5 worm cellular contexts compared by ENCODE assay signal in the genomic region with DNA sequence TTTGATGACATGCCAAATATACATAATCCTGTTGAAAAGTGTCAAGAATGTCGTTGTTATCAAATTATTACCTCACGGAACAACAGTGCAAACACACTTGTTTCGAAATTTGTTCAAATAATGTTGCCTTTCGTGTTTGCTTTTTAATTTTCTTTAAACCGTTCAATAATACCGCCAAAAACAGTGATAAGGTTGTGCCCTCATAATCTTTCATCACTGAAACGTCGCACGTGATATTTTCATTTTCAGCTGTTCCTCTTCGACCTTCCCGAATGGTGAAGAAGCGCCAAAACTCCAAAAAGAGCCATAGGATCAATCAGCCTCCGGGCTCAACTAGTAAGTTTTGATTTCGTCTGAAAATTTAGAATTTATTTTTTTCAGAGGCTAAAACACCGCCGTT.
TF ChIP-seq lines count a peak whose summit lies in the region.

inft-2 (plus strand) TSS at position 248 of the 400 bp plus-strand sequence.

TF ChIP-seq in whole organism, L1 larva, 84 proteins besides CTCF, POLR2A, EP300 and RAD21:
- no peak for TF ChIP-seq nhr-11 (tag; optimal IDR thresholded peaks at IDR 0.05; lab: Kevin White, UChicago)
- no peak for TF ChIP-seq mep-1 (tag; optimal IDR thresholded peaks at IDR 0.05; lab: Kevin White, UChicago)
- no peak for TF ChIP-seq efl-3 (GFP tag; optimal IDR thresholded peaks at IDR 0.05; lab: Kevin White, UChicago)
- TF ChIP-seq elt-2 (tag; optimal IDR thresholded peaks at IDR 0.05; lab: Kevin White, UChicago): peak; percentile 25
- TF ChIP-seq efl-1 (optimal IDR thresholded peaks at IDR 0.05; lab: Kevin White, UChicago): no peak
- peak in 1 of 2 experiments; percentile 52 for TF ChIP-seq efl-1 (GFP tag; optimal IDR thresholded peaks at IDR 0.05 in 1 of 2; lab: Kevin White, UChicago)

TF ChIP-seq in whole organism, L2 larva, 48 proteins besides CTCF, POLR2A, EP300 and RAD21:
- TF ChIP-seq fos-1 (tag; optimal IDR thresholded peaks at IDR 0.05; lab: Kevin White, UChicago) (peak; percentile 27), mab-5 (tag; optimal IDR thresholded peaks at IDR 0.05; lab: Kevin White, UChicago) (no peak), lin-39 (tag; optimal IDR thresholded peaks at IDR 0.05; lab: Kevin White, UChicago) (no peak)

TF ChIP-seq in whole organism, L3 larva, 47 proteins besides CTCF, POLR2A, EP300 and RAD21:
- TF ChIP-seq elt-3 (tag; optimal IDR thresholded peaks at IDR 0.05; lab: Kevin White, UChicago): no peak
- TF ChIP-seq ZK546.5 (tag; optimal IDR thresholded peaks at IDR 0.05; lab: Kevin White, UChicago): no peak
- TF ChIP-seq egl-27 (tag; optimal IDR thresholded peaks at IDR 0.05; lab: Kevin White, UChicago): no peak
- TF ChIP-seq pqm-1 (tag; optimal IDR thresholded peaks at IDR 0.05; lab: Kevin White, UChicago): peak; percentile 27
- TF ChIP-seq pha-4 (tag; optimal IDR thresholded peaks at IDR 0.05; lab: Kevin White, UChicago): peak; percentile 12
- no peak for TF ChIP-seq unc-39 (tag; optimal IDR thresholded peaks at IDR 0.05; lab: Kevin White, UChicago)
- TF ChIP-seq elt-2 (tag; optimal IDR thresholded peaks at IDR 0.05; lab: Kevin White, UChicago): peak; percentile 61
- TF ChIP-seq jun-1 (tag; optimal IDR thresholded peaks at IDR 0.05; lab: Kevin White, UChicago): no peak

TF ChIP-seq in whole organism, L4 larva, 104 proteins besides CTCF, POLR2A, EP300 and RAD21:
- TF ChIP-seq ZK337.2 (GFP tag; IDR thresholded peaks at IDR 0.05; lab: Robert Waterston, UW) (no peak), aha-1 (tag; lab: Kevin White, UChicago) (no peak), nhr-28 (tag; optimal IDR thresholded peaks at IDR 0.05; lab: Kevin White, UChicago) (peak; percentile 35), dmd-6 (GFP tag; IDR thresholded peaks at IDR 0.05; lab: Robert Waterston, UW) (peak; percentile 46), pqm-1 (tag; optimal IDR thresholded peaks at IDR 0.05; lab: Kevin White, UChicago) (peak; percentile 19), nhr-77 (tag; optimal IDR thresholded peaks at IDR 0.05; lab: Kevin White, UChicago) (peak; percentile 21), daf-16 (GFP tag; optimal IDR thresholded peaks at IDR 0.05; lab: Kevin White, UChicago) (no peak), daf-16 (tag; optimal IDR thresholded peaks at IDR 0.05; lab: Kevin White, UChicago) (peak; percentile 69), hlh-11 (tag; optimal IDR thresholded peaks at IDR 0.05; lab: Kevin White, UChicago) (peak; percentile 33), nhr-102 (tag; optimal IDR thresholded peaks at IDR 0.05; lab: Kevin White, UChicago) (no peak), saeg-2 (GFP tag; IDR thresholded peaks at IDR 0.05; lab: Robert Waterston, UW) (0 out of 2 replicates have a peak, but pooled peaks have one; percentile 30), set-16 (GFP tag; IDR thresholded peaks at IDR 0.05; lab: Robert Waterston, UW) (no peak), ceh-82 (tag; optimal IDR thresholded peaks at IDR 0.05; lab: Kevin White, UChicago) (no peak), dve-1 (tag; optimal IDR thresholded peaks at IDR 0.05; lab: Kevin White, UChicago; ENCODE audit: insufficient read depth) (peak; percentile 60), lin-1 (GFP tag; IDR thresholded peaks at IDR 0.05; lab: Robert Waterston, UW) (0 out of 2 replicates have a peak, but pooled peaks have one; percentile 10)

TF ChIP-seq in whole organism, young adult, 124 proteins besides CTCF, POLR2A, EP300 and RAD21:
- TF ChIP-seq efl-1 (GFP tag; optimal IDR thresholded peaks at IDR 0.05; lab: Kevin White, UChicago) (no peak), Y56A3A.18 (GFP tag; IDR thresholded peaks at IDR 0.05; lab: Robert Waterston, UW) (no peak), Y53G8AR.9 (GFP tag; conservative IDR thresholded peaks at IDR 0.05; lab: Robert Waterston, UW) (no peak), unc-62 (GFP tag; optimal IDR thresholded peaks at IDR 0.05; lab: Kevin White, UChicago) (peak; percentile 40), cebp-1 (GFP tag; IDR thresholded peaks at IDR 0.05; lab: Robert Waterston, UW) (peak; percentile 65; the same call in 1 of the 2 replicates), cebp-1 (tag; optimal IDR thresholded peaks at IDR 0.05; lab: Kevin White, UChicago) (no peak), ztf-18 (tag; optimal IDR thresholded peaks at IDR 0.05; lab: Kevin White, UChicago) (no peak), F52B5.7 (tag; optimal IDR thresholded peaks at IDR 0.05; lab: Kevin White, UChicago) (no peak), rcor-1 (GFP tag; IDR thresholded peaks at IDR 0.05; lab: Robert Waterston, UW) (no peak), nhr-90 (tag; optimal IDR thresholded peaks at IDR 0.05; lab: Kevin White, UChicago) (no peak), let-526 (GFP tag; IDR thresholded peaks at IDR 0.05; lab: Robert Waterston, UW) (no peak), Y53F4B.3 (GFP tag; IDR thresholded peaks at IDR 0.05; lab: Robert Waterston, UW) (no peak), athp-1 (tag; optimal IDR thresholded peaks at IDR 0.05; lab: Kevin White, UChicago) (no peak), nhr-80 (tag; optimal IDR thresholded peaks at IDR 0.05; lab: Kevin White, UChicago) (peak; percentile 71), F55B11.4 (tag; optimal IDR thresholded peaks at IDR 0.05; lab: Kevin White, UChicago; ENCODE audit: borderline replicate concordance, insufficient read depth) (no peak), mcd-1 (GFP tag; IDR thresholded peaks at IDR 0.05; lab: Robert Waterston, UW) (no peak), ceh-100 (GFP tag; IDR thresholded peaks at IDR 0.05; lab: Robert Waterston, UW) (no peak), sdz-38 (tag; optimal IDR thresholded peaks at IDR 0.05; lab: Kevin White, UChicago) (no peak), ztf-3 (GFP tag; optimal IDR thresholded peaks at IDR 0.05; lab: Kevin White, UChicago) (no peak), fkh-3 (tag; optimal IDR thresholded peaks at IDR 0.05; lab: Kevin White, UChicago) (no peak)
